Worm (Caenorhabditis elegans) whole organism, late embryonic: ENCODE data around the gene C36E8.4.

Experiments used
- C08G9.2 ChIP-seq: sonication (generic microtip); optimal IDR thresholded peaks from 2 replicates; lab custom pipeline; 2016; ENCODE audit warnings: mild to moderate bottlenecking, missing genetic modification characterization, moderate library complexity, missing compliant biosample characterization
- C38D4.7 ChIP-seq: fragments of 200-800 bp; sonication (Bioruptor generic); optimal IDR thresholded peaks from 2 replicates; lab custom pipeline; 2018; ENCODE audit warnings: mild to moderate bottlenecking, missing genetic modification characterization, moderate library complexity, missing compliant biosample characterization
- F13H6.1 ChIP-seq: sonication (generic microtip); optimal IDR thresholded peaks from 2 replicates; lab custom pipeline; 2016; ENCODE audit warnings: missing genetic modification characterization, missing compliant biosample characterization
- T23F11.4 ChIP-seq: fragments of 200-800 bp; sonication (Bioruptor generic); optimal IDR thresholded peaks from 2 replicates; lab custom pipeline; 2018; ENCODE audit warnings: mild to moderate bottlenecking, missing genetic modification characterization, missing compliant biosample characterization
- ahr-1 ChIP-seq: sonication (generic microtip); optimal IDR thresholded peaks from 2 replicates; lab custom pipeline; 2016; ENCODE audit warnings: missing genetic modification characterization, missing compliant biosample characterization
- ama-1 ChIP-seq: fragments of 150-350 bp; optimal IDR thresholded peaks from 2 replicates; lab custom pipeline; 2014
- ceh-14 ChIP-seq: sonication (generic microtip); optimal IDR thresholded peaks from 2 replicates; lab custom pipeline; 2016; ENCODE audit warnings: missing genotype, missing genetic modification characterization, missing compliant biosample characterization
- ceh-19 ChIP-seq: fragments of 200-800 bp; sonication (Bioruptor generic); optimal IDR thresholded peaks from 2 replicates; lab custom pipeline; 2018; ENCODE audit warnings: mild to moderate bottlenecking, missing genetic modification characterization, missing compliant biosample characterization
- ceh-2 ChIP-seq: sonication (generic microtip); optimal IDR thresholded peaks from 2 replicates; lab custom pipeline; 2016; ENCODE audit warnings: missing genotype, missing genetic modification characterization, missing compliant biosample characterization
- ceh-22 ChIP-seq: sonication (generic microtip); optimal IDR thresholded peaks from 2 replicates; lab custom pipeline; 2017; ENCODE audit warnings: missing biosample characterization, missing genetic modification characterization
- ceh-31 ChIP-seq: sonication (generic microtip); optimal IDR thresholded peaks from 2 replicates; lab custom pipeline; 2016; ENCODE audit warnings: missing genetic modification characterization, missing compliant biosample characterization
- ceh-45 ChIP-seq: fragments of 200-800 bp; sonication (Bioruptor generic); IDR thresholded peaks from 2 replicates; pipeline ENCODE4 v1.3.6; 2022; ENCODE audit warnings: missing genetic modification reagents, missing genetic modification characterization, missing compliant biosample characterization
- ceh-48 ChIP-seq: sonication (generic microtip); optimal IDR thresholded peaks from 2 replicates; lab custom pipeline; 2016; ENCODE audit warnings: missing genetic modification characterization, inconsistent platforms, missing compliant biosample characterization
- ceh-6 ChIP-seq: fragments of 200-800 bp; sonication (Bioruptor generic); optimal IDR thresholded peaks from 2 replicates; lab custom pipeline; 2018; ENCODE audit warnings: mild to moderate bottlenecking, missing genetic modification characterization, missing compliant biosample characterization
- che-1 ChIP-seq: sonication (generic microtip); optimal IDR thresholded peaks from 2 replicates; lab custom pipeline; 2016; ENCODE audit warnings: mild to moderate bottlenecking, missing genetic modification characterization, missing compliant biosample characterization
- dmd-4 ChIP-seq: sonication (generic microtip); optimal IDR thresholded peaks from 2 replicates; lab custom pipeline; 2016; ENCODE audit warnings: borderline replicate concordance, missing genetic modification characterization, missing compliant biosample characterization
- elt-2 ChIP-seq: sonication (generic microtip); optimal IDR thresholded peaks from 2 replicates; lab custom pipeline; 2016; ENCODE audit warnings: missing genetic modification reagents, missing genetic modification characterization, missing compliant biosample characterization
- elt-4 ChIP-seq: sonication (generic microtip); optimal IDR thresholded peaks from 2 replicates; lab custom pipeline; 2016; ENCODE audit warnings: missing genetic modification characterization, missing compliant biosample characterization
- eyg-1 ChIP-seq: sonication (generic microtip); optimal IDR thresholded peaks from 2 replicates; lab custom pipeline; 2016; ENCODE audit warnings: missing genotype, missing genetic modification characterization, missing compliant biosample characterization
- fax-1 ChIP-seq: sonication (generic microtip); optimal IDR thresholded peaks from 2 replicates; lab custom pipeline; 2016; ENCODE audit warnings: missing genotype, missing genetic modification characterization, missing compliant biosample characterization
- fkh-6 ChIP-seq: sonication (generic microtip); optimal IDR thresholded peaks from 2 replicates; lab custom pipeline; 2016; ENCODE audit warnings: missing genetic modification characterization, missing compliant biosample characterization
- gmeb-2 ChIP-seq: sonication (generic microtip); optimal IDR thresholded peaks from 2 replicates; lab custom pipeline; 2016; ENCODE audit warnings: missing genetic modification characterization, inconsistent platforms, missing compliant biosample characterization
- hlh-13 ChIP-seq: fragments of 200-800 bp; sonication (Bioruptor generic); optimal IDR thresholded peaks from 2 replicates; lab custom pipeline; 2018; ENCODE audit warnings: mild to moderate bottlenecking, missing genetic modification characterization, missing compliant biosample characterization
- hlh-30 ChIP-seq: sonication (generic microtip); optimal IDR thresholded peaks from 2 replicates; lab custom pipeline; 2017; ENCODE audit warnings: antibody characterized with exemption, missing genetic modification characterization, missing compliant biosample characterization; ENCODE audit not compliant: insufficient read depth
- hlh-8 ChIP-seq: sonication (generic microtip); optimal IDR thresholded peaks from 2 replicates; lab custom pipeline; 2016; ENCODE audit warnings: missing genotype, missing genetic modification characterization, missing compliant biosample characterization
- lim-6 ChIP-seq: sonication (generic microtip); optimal IDR thresholded peaks from 2 replicates; lab custom pipeline; 2016; ENCODE audit warnings: missing genetic modification characterization, missing compliant biosample characterization
- lin-11 ChIP-seq: fragments of 200-800 bp; sonication (Bioruptor generic); optimal IDR thresholded peaks from 2 replicates; lab custom pipeline; 2018; ENCODE audit warnings: mild to moderate bottlenecking, missing genetic modification characterization, missing compliant biosample characterization
- madf-2 ChIP-seq: sonication (generic microtip); optimal IDR thresholded peaks from 2 replicates; lab custom pipeline; 2017; ENCODE audit warnings: missing genetic modification characterization, missing compliant biosample characterization
- nhr-11 ChIP-seq: fragments of 150-350 bp; optimal IDR thresholded peaks from 2 replicates; lab custom pipeline; 2014; ENCODE audit warnings: missing biosample characterization, missing genetic modification characterization
- nhr-232 ChIP-seq: sonication (generic microtip); optimal IDR thresholded peaks from 2 replicates; lab custom pipeline; 2016; ENCODE audit warnings: missing genetic modification characterization, missing compliant biosample characterization
- npax-4 ChIP-seq: sonication (generic microtip); optimal IDR thresholded peaks from 2 replicates; lab custom pipeline; 2016; ENCODE audit warnings: missing genetic modification characterization, missing compliant biosample characterization
- odd-2 ChIP-seq: sonication (generic microtip); optimal IDR thresholded peaks from 2 replicates; lab custom pipeline; 2017; ENCODE audit warnings: antibody characterized with exemption, mild to moderate bottlenecking, missing genetic modification characterization, missing compliant biosample characterization
- pag-3 ChIP-seq: sonication (generic microtip); optimal IDR thresholded peaks from 2 replicates; lab custom pipeline; 2016; ENCODE audit warnings: missing compliant biosample characterization, missing genetic modification characterization, borderline replicate concordance
- pax-1 ChIP-seq: fragments of 150-350 bp; optimal IDR thresholded peaks from 2 replicates; lab custom pipeline; 2014; ENCODE audit warnings: missing biosample characterization, missing genetic modification characterization
- pha-4 ChIP-seq: fragments of 150-350 bp; optimal IDR thresholded peaks from 2 replicates; lab custom pipeline; 2018; ENCODE audit warnings: missing biosample characterization, missing genetic modification reagents, missing genetic modification characterization
- pros-1 ChIP-seq: fragments of 150-350 bp; optimal IDR thresholded peaks from 2 replicates; lab custom pipeline; 2014; ENCODE audit warnings: missing biosample characterization, missing genetic modification reagents, missing genetic modification characterization
- sdc-2 ChIP-seq: sonication (generic microtip); optimal IDR thresholded peaks from 2 replicates; lab custom pipeline; 2016; ENCODE audit warnings: missing genotype, missing genetic modification characterization, missing compliant biosample characterization
- sox-4 ChIP-seq: sonication (generic microtip); optimal IDR thresholded peaks from 2 replicates; lab custom pipeline; 2017; ENCODE audit warnings: mild to moderate bottlenecking, missing genetic modification characterization, inconsistent platforms, missing compliant biosample characterization
- syd-9 ChIP-seq: sonication (generic microtip); optimal IDR thresholded peaks from 2 replicates; lab custom pipeline; 2016; ENCODE audit warnings: mild to moderate bottlenecking, missing genetic modification characterization, moderate library complexity, missing compliant biosample characterization
- tbx-2 ChIP-seq: sonication (generic microtip); optimal IDR thresholded peaks from 2 replicates; lab custom pipeline; 2016; ENCODE audit warnings: missing genetic modification characterization, missing compliant biosample characterization
- ttx-3 ChIP-seq: sonication (generic microtip); optimal IDR thresholded peaks from 2 replicates; lab custom pipeline; 2016; ENCODE audit warnings: missing genetic modification reagents, missing genetic modification characterization, missing compliant biosample characterization
- unc-42 ChIP-seq: sonication (generic microtip); optimal IDR thresholded peaks from 2 replicates; lab custom pipeline; 2016; ENCODE audit warnings: missing genotype, missing genetic modification characterization, missing compliant biosample characterization
- unc-55 ChIP-seq: sonication (generic microtip); optimal IDR thresholded peaks from 2 replicates; lab custom pipeline; 2017; ENCODE audit warnings: missing biosample characterization, missing genetic modification reagents, missing genetic modification characterization
- unc-86 ChIP-seq: sonication (generic microtip); optimal IDR thresholded peaks from 2 replicates; lab custom pipeline; 2016; ENCODE audit warnings: missing genetic modification characterization, missing compliant biosample characterization
- ztf-16 ChIP-seq: sonication (generic microtip); optimal IDR thresholded peaks from 2 replicates; lab custom pipeline; 2017; ENCODE audit warnings: missing genetic modification characterization, missing compliant biosample characterization

Gene C36E8.4

ce11 chrIII:4030839-4031238, 18.7 kb downstream of the C36E8.4 start:
- TF ChIP-seq fkh-6 (tag; lab: Kevin White, UChicago) (no peak), ceh-31 (tag; lab: Kevin White, UChicago) (no peak), odd-2 (no peak), ama-1 (lab: Kevin White, UChicago) (no peak), ztf-16 (tag; lab: Kevin White, UChicago) (no peak), npax-4 (no peak), ceh-22 (tag; lab: Kevin White, UChicago) (no peak)
- TF ChIP-seq, all 69 proteins: peak for 0

ce11 chrIII:4034984-4035383, 22.8 kb downstream of the C36E8.4 start:
- TF ChIP-seq ceh-14 (no peak), hlh-30 (tag; lab: Kevin White, UChicago) (no peak), fax-1 (tag; lab: Kevin White, UChicago) (no peak), unc-55 (peak; percentile 37), hlh-8 (no peak), sox-4 (tag; lab: Kevin White, UChicago) (no peak), elt-4 (no peak), unc-86 (tag; lab: Kevin White, UChicago) (no peak), unc-42 (tag; lab: Kevin White, UChicago) (peak; percentile 70), C38D4.7 (GFP tag; lab: Kevin White, UChicago) (no peak), F13H6.1 (tag; lab: Kevin White, UChicago) (no peak), ceh-45 (GFP tag; lab: Robert Waterston, UW) (no peak)
- TF ChIP-seq, all 69 proteins: peak for 2

ce11 chrIII:4036740-4037139, 24.6 kb downstream of the C36E8.4 start, which contains the start of gene hum-5:
Gene hum-5 (minus strand): TSS chrIII:4036840.
- TF ChIP-seq fax-1 (tag; lab: Kevin White, UChicago) (no peak), ceh-2 (no peak), nhr-11 (tag; lab: Kevin White, UChicago) (no peak), F13H6.1 (tag; lab: Kevin White, UChicago) (no peak), ceh-31 (tag; lab: Kevin White, UChicago) (no peak), ceh-48 (tag; lab: Kevin White, UChicago) (no peak), odd-2 (no peak), gmeb-2 (tag; lab: Kevin White, UChicago) (no peak), ceh-14 (no peak), ama-1 (lab: Kevin White, UChicago) (no peak), lim-6 (tag; lab: Kevin White, UChicago) (no peak)

DNA sequence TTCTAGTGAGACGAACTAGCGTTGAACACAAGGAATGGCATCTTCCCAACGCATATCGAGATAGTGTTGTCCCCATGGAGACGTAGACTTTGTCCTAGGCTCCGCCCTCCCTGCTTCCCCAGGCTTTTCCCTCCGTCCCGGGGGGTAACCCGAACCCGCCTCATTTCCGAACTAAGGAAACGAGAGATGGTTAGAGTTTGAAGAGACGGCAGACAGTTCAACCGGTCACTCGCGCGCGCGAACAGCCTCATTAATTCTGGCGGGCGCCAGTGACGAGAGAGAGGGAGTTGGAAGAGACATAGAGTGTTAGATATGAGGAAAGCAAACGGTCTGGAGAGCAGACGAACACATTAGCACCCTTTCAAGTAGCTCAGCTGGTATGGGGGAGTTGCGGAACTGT, 25.2 kb downstream of the C36E8.4 start:
- TF ChIP-seq fax-1 (tag; lab: Kevin White, UChicago) = no peak
- TF ChIP-seq nhr-11 (tag; lab: Kevin White, UChicago) = no peak
- TF ChIP-seq ceh-22 (tag; lab: Kevin White, UChicago) = no peak
- no peak for TF ChIP-seq ceh-45 (GFP tag; lab: Robert Waterston, UW)
- TF ChIP-seq pha-4 (tag; lab: Kevin White, UChicago) = no peak
- no peak for TF ChIP-seq T23F11.4
- peak; percentile 51 for TF ChIP-seq tbx-2 (tag; lab: Kevin White, UChicago)
- no peak for TF ChIP-seq sdc-2 (tag; lab: Kevin White, UChicago)
- TF ChIP-seq ceh-19 = peak; percentile 22
- TF ChIP-seq ahr-1 (tag; lab: Kevin White, UChicago) = no peak
- no peak for TF ChIP-seq elt-2 (tag; lab: Kevin White, UChicago)
- TF ChIP-seq lin-11 (tag; lab: Kevin White, UChicago) = no peak
- TF ChIP-seq syd-9 = peak; percentile 28
- TF ChIP-seq che-1 (tag; lab: Kevin White, UChicago) = no peak
- no peak for TF ChIP-seq ttx-3 (tag; lab: Kevin White, UChicago)
- TF ChIP-seq pax-1 (tag; lab: Kevin White, UChicago) = no peak
- TF ChIP-seq hlh-13 (GFP tag; lab: Kevin White, UChicago) = no peak
- no peak for TF ChIP-seq unc-86 (tag; lab: Kevin White, UChicago)
- TF ChIP-seq madf-2 = no peak
- TF ChIP-seq C08G9.2 (tag; lab: Kevin White, UChicago) = peak; percentile 29
- no peak for TF ChIP-seq ztf-16 (tag; lab: Kevin White, UChicago)
- TF ChIP-seq ceh-6 = no peak
- peak; percentile 42 for TF ChIP-seq ceh-14
- no peak for TF ChIP-seq gmeb-2 (tag; lab: Kevin White, UChicago)
- no peak for TF ChIP-seq odd-2
- TF ChIP-seq dmd-4 = no peak
- TF ChIP-seq eyg-1 (tag; lab: Kevin White, UChicago) = no peak
- TF ChIP-seq pag-3 (tag; lab: Kevin White, UChicago) = no peak
- TF ChIP-seq fkh-6 (tag; lab: Kevin White, UChicago) = no peak
- peak; percentile 29 for TF ChIP-seq ceh-2
- TF ChIP-seq nhr-232 (tag; lab: Kevin White, UChicago) = no peak
- no peak for TF ChIP-seq hlh-30 (tag; lab: Kevin White, UChicago)
- peak; percentile 31 for TF ChIP-seq pros-1
- peak; percentile 32 for TF ChIP-seq unc-42 (tag; lab: Kevin White, UChicago)
